Worm (Caenorhabditis elegans): ENCODE measurements around the gene C41H7.9.

- TF ChIP-seq egl-13 (tag; optimal IDR thresholded peaks at IDR 0.05) (no peak), irx-1 (tag; optimal IDR thresholded peaks at IDR 0.05) (no peak), ama-1 (optimal IDR thresholded peaks at IDR 0.05) (no peak), nhr-11 (tag; optimal IDR thresholded peaks at IDR 0.05) (no peak), lin-39 (tag; optimal IDR thresholded peaks at IDR 0.05) (no peak), nhr-237 (tag; optimal IDR thresholded peaks at IDR 0.05) (no peak), nhr-12 (tag; optimal IDR thresholded peaks at IDR 0.05) (no peak)
Measured at ce11 chrII:2967064-2967463, 45.0 kb downstream of the C41H7.9 start.
